Worm (Caenorhabditis elegans): ENCODE data around the gene dif-1.

The dif-1 gene

DNA sequence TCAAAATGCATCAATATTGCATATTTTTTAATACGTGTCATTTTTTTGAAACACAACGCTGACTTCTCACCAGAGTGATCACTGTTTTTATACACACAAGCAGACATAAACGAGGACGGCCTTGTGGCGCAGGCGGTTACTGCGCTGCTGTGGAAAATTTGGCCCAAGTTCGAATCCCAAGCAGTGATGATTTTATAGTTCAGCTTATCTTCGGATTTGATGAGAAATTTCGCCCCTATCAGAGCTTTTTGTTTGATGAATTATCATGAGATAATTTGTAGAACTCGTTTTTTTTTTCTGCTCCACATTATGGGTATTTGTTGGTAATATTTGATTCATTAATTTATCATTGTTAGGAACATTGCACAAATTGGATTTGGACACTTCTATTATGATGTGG lies 21.1 kb upstream of the dif-1 start:
- TF ChIP-seq B0336.3 (GFP tag; IDR thresholded peaks at IDR 0.05) (no peak; the same call in none of the 2 replicates), sea-2 (GFP tag; IDR thresholded peaks at IDR 0.05) (no peak; the same call in 1 of the 2 replicates), Y67H2A.10 (GFP tag; conservative IDR thresholded peaks at IDR 0.05) (0 out of 2 replicates have a peak, but pooled peaks have one; percentile 43), zfh-2 (GFP tag; conservative IDR thresholded peaks at IDR 0.05) (peak; percentile 57; the same call in 1 of the 2 replicates), dpff-1 (tag; optimal IDR thresholded peaks at IDR 0.05) (peak; percentile 38), rec-8 (tag; optimal IDR thresholded peaks at IDR 0.05) (peak; percentile 93 to 97), T07F8.4 (tag; optimal IDR thresholded peaks at IDR 0.05) (peak; percentile 87), bed-2 (GFP tag; IDR thresholded peaks at IDR 0.05) (peak; percentile 49; the same call in 1 of the 2 replicates), ztf-6 (GFP tag; IDR thresholded peaks at IDR 0.05) (peak; percentile 82; the same call in 1 of the 2 replicates), nhr-120 (GFP tag; IDR thresholded peaks at IDR 0.05) (0 out of 2 replicates have a peak, but pooled peaks have one; percentile 73), efl-1 (GFP tag; optimal IDR thresholded peaks at IDR 0.05) (peak; percentile 56), dox-1 (GFP tag; IDR thresholded peaks at IDR 0.05) (peak; percentile 93), attf-6 (GFP tag; IDR thresholded peaks at IDR 0.05) (peak; percentile 79), lsy-27 (tag; optimal IDR thresholded peaks at IDR 0.05; ENCODE audit: borderline replicate concordance, insufficient read depth) (peak; percentile 90), ekl-4 (GFP tag; IDR thresholded peaks at IDR 0.05) (peak; percentile 88), F39B2.1 (GFP tag; IDR thresholded peaks at IDR 0.05) (no peak), Y53F4B.3 (GFP tag; IDR thresholded peaks at IDR 0.05) (peak; percentile 68; the same call in 1 of the 2 replicates), cebp-2 (GFP tag; IDR thresholded peaks at IDR 0.05) (peak; percentile 85; the same call in 1 of the 2 replicates), mxl-1 (tag; optimal IDR thresholded peaks at IDR 0.05) (peak; percentile 96), ceh-91 (GFP tag; IDR thresholded peaks at IDR 0.05) (no peak), ceh-27 (GFP tag; optimal IDR thresholded peaks at IDR 0.05) (peak; percentile 89), F57A8.1 (GFP tag; optimal IDR thresholded peaks at IDR 0.05) (peak; percentile 97), ztf-22 (GFP tag; optimal IDR thresholded peaks at IDR 0.05) (peak; percentile 40), pbrm-1 (GFP tag; IDR thresholded peaks at IDR 0.05) (peak; percentile 88), F33H1.4 (GFP tag; IDR thresholded peaks at IDR 0.05) (peak; percentile 54), mes-4 (tag; optimal IDR thresholded peaks at IDR 0.05) (peak; percentile 92), chd-7 (tag; optimal IDR thresholded peaks at IDR 0.05) (peak; percentile 92), K11D2.4 (GFP tag; IDR thresholded peaks at IDR 0.05) (0 out of 2 replicates have a peak, but pooled peaks have one; percentile 26), mcd-1 (GFP tag; IDR thresholded peaks at IDR 0.05) (no peak; the same call in 1 of the 2 replicates), let-526 (GFP tag; IDR thresholded peaks at IDR 0.05) (peak; percentile 73; the same call in 1 of the 2 replicates), snpc-1.3 (tag; optimal IDR thresholded peaks at IDR 0.05; ENCODE audit: insufficient read depth) (peak; percentile 96), xnd-1 (tag; optimal IDR thresholded peaks at IDR 0.05) (peak; percentile 8), F37B4.10 (GFP tag; IDR thresholded peaks at IDR 0.05) (0 out of 2 replicates have a peak, but pooled peaks have one; percentile 82), ama-1 (optimal IDR thresholded peaks at IDR 0.05) (no peak), ama-1 (GFP tag; optimal IDR thresholded peaks at IDR 0.05) (peak; percentile 81 to 96), C17E4.6 (GFP tag; IDR thresholded peaks at IDR 0.05) (0 out of 2 replicates have a peak, but pooled peaks have one; percentile 50), B0035.1 (tag; optimal IDR thresholded peaks at IDR 0.05) (peak; percentile 86), zim-3 (tag; optimal IDR thresholded peaks at IDR 0.05) (peak; percentile 97), dpl-1 (GFP tag; optimal IDR thresholded peaks at IDR 0.05) (no peak), ceh-79 (tag; optimal IDR thresholded peaks at IDR 0.05) (peak; percentile 91), F52B5.7 (tag; optimal IDR thresholded peaks at IDR 0.05) (peak; percentile 96), ZK185.1 (tag; optimal IDR thresholded peaks at IDR 0.05; ENCODE audit: poor library complexity, severe bottlenecking) (peak; percentile 95), attf-5 (GFP tag; optimal IDR thresholded peaks at IDR 0.05) (peak; percentile 90), hlh-26 (GFP tag; conservative IDR thresholded peaks at IDR 0.05) (0 out of 2 replicates have a peak, but pooled peaks have one; percentile 47), nfyb-1 (GFP tag; IDR thresholded peaks at IDR 0.05) (peak; percentile 92), ceh-40 (GFP tag; IDR thresholded peaks at IDR 0.05) (peak; percentile 87; the same call in 1 of the 2 replicates), akir-1 (GFP tag; optimal IDR thresholded peaks at IDR 0.05) (no peak), C06A6.2 (GFP tag; conservative IDR thresholded peaks at IDR 0.05) (0 out of 2 replicates have a peak, but pooled peaks have one; percentile 36)
